Fruit fly (Drosophila melanogaster): ENCODE results near the gene CG32486.

The CG32486 gene

dm6 chr3L:3060054-3060979 is 10.3 kb downstream of the CG32486 start (continued):
- TF ChIP-seq Nf-YC (tag; optimal IDR thresholded peaks at IDR 0.05) (peak; percentile 81), luna (GFP tag; optimal IDR thresholded peaks at IDR 0.05) (peak; percentile 97), chif (GFP tag; optimal IDR thresholded peaks at IDR 0.05) (peak; percentile 99), sens-2 (GFP tag; IDR thresholded peaks at IDR 0.05) (peak; percentile 98), CG30020 (tag; optimal IDR thresholded peaks at IDR 0.05) (peak; percentile 76), Max (GFP tag; optimal IDR thresholded peaks at IDR 0.05) (peak; percentile 96), Side (GFP tag; optimal IDR thresholded peaks at IDR 0.05) (peak; percentile 99), CG4282 (GFP tag; optimal IDR thresholded peaks at IDR 0.05) (peak; percentile 97), Dad (GFP tag; optimal IDR thresholded peaks at IDR 0.05) (peak; percentile 99), ab (GFP tag; optimal IDR thresholded peaks at IDR 0.05) (peak; percentile 99), CG3726 (GFP tag; IDR thresholded peaks at IDR 0.05) (peak; percentile 99), Hr51 (GFP tag; optimal IDR thresholded peaks at IDR 0.05) (peak; percentile 98), Ets97D (GFP tag; optimal IDR thresholded peaks at IDR 0.05) (peak; percentile 92), caup (GFP tag; optimal IDR thresholded peaks at IDR 0.05; ENCODE audit: severe bottlenecking) (peak; percentile 98), dpn (GFP tag; optimal IDR thresholded peaks at IDR 0.05) (peak; percentile 99), CG10654 (GFP tag; optimal IDR thresholded peaks at IDR 0.05) (peak; percentile 98), Elba2 (GFP tag; optimal IDR thresholded peaks at IDR 0.05) (peak; percentile 88), NC2β (GFP tag; optimal IDR thresholded peaks at IDR 0.05) (peak; percentile 97), tap (tag; optimal IDR thresholded peaks at IDR 0.05) (peak; percentile 97), pan (optimal IDR thresholded peaks at IDR 0.05) (no peak), pan (GFP tag; optimal IDR thresholded peaks at IDR 0.05 in 1 of 2, IDR thresholded peaks at IDR 0.05 in 1 of 2) (peak in 1 of 2 experiments; percentile 100), CG11456 (GFP tag; IDR thresholded peaks at IDR 0.05) (peak; percentile 99), stc (GFP tag; IDR thresholded peaks at IDR 0.05) (peak; percentile 99), tin (GFP tag; optimal IDR thresholded peaks at IDR 0.05) (peak; percentile 99), fru (optimal IDR thresholded peaks at IDR 0.05) (no peak), CG10565 (GFP tag; optimal IDR thresholded peaks at IDR 0.05) (peak; percentile 84), CG7372 (GFP tag; IDR thresholded peaks at IDR 0.05) (peak; percentile 99), az2 (GFP tag; optimal IDR thresholded peaks at IDR 0.05) (peak; percentile 99), CG10366 (GFP tag; IDR thresholded peaks at IDR 0.05) (peak; percentile 99), CG17829 (tag; optimal IDR thresholded peaks at IDR 0.05) (peak; percentile 97), Stat92E (GFP tag; optimal IDR thresholded peaks at IDR 0.05) (no peak), CG14014 (GFP tag; IDR thresholded peaks at IDR 0.05) (peak; percentile 99), Ets65A (GFP tag) (peak; percentile 100), CG15479 (GFP tag; optimal IDR thresholded peaks at IDR 0.05) (peak; percentile 6), HmgZ (tag; optimal IDR thresholded peaks at IDR 0.05) (peak; percentile 99), Chrac-16 (GFP tag; optimal IDR thresholded peaks at IDR 0.05) (peak; percentile 99), kni (GFP tag; optimal IDR thresholded peaks at IDR 0.05) (peak; percentile 92), Meics (GFP tag; optimal IDR thresholded peaks at IDR 0.05) (peak; percentile 98), CG4730 (GFP tag; IDR thresholded peaks at IDR 0.05) (peak; percentile 99), CG9817 (tag; optimal IDR thresholded peaks at IDR 0.05) (peak; percentile 98), ATbp (GFP tag; optimal IDR thresholded peaks at IDR 0.05) (peak; percentile 99), E2f1 (GFP tag; IDR thresholded peaks at IDR 0.05) (peak; percentile 99), gfzf (GFP tag; optimal IDR thresholded peaks at IDR 0.05) (peak; percentile 14), CG17912 (GFP tag; optimal IDR thresholded peaks at IDR 0.05) (peak; percentile 94), Usf (GFP tag; optimal IDR thresholded peaks at IDR 0.05) (peak; percentile 98), CG13287 (GFP tag; IDR thresholded peaks at IDR 0.05; ENCODE audit: partially characterized antibody) (no peak; the same call in 1 of the 2 replicates), Hr39 (optimal IDR thresholded peaks at IDR 0.05) (no peak), CG32767 (GFP tag; IDR thresholded peaks at IDR 0.05) (peak; percentile 99), D19B (GFP tag; optimal IDR thresholded peaks at IDR 0.05) (peak; percentile 93)

Measured in whole organism, embryonic.